Worm (Caenorhabditis elegans): Measurements from ENCODE around the gene smcl-1.

smcl-1 gene

DNA sequence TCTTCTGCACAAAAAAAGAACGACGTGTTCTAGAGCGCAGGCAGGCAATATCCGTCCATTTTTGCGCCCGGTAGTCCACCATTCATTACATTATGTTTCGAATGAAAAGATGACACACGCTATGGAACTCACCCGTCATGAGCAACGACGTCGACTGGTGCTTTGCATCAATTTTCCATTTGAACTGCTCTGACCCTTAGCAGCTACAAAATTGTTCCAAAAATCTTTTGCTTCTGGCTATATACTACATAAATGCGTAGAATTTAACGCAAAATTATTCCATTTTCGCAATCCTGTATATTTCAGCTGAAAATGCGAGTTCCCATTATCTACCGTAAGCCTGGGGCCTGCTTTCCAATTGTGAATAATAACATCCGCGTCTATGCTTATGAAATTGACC, 34.9 kb upstream of the smcl-1 start, which contains the start of gene T04F8.3:
Gene T04F8.3 (plus strand): TSS at position 301 of the 400 bp plus-strand sequence.
- no peak for TF ChIP-seq snpc-4 (tag; optimal IDR thresholded peaks at IDR 0.05)
- TF ChIP-seq fkh-2 (tag; optimal IDR thresholded peaks at IDR 0.05): no peak
- TF ChIP-seq R02D3.7 (tag; optimal IDR thresholded peaks at IDR 0.05): no peak
- no peak for TF ChIP-seq pha-4 (tag; optimal IDR thresholded peaks at IDR 0.05)
- no peak for TF ChIP-seq egl-5 (tag; optimal IDR thresholded peaks at IDR 0.05)
- no peak for TF ChIP-seq pqm-1 (tag; optimal IDR thresholded peaks at IDR 0.05)
- no peak for TF ChIP-seq ceh-28 (tag; optimal IDR thresholded peaks at IDR 0.05)
- no peak for TF ChIP-seq aly-2 (tag; optimal IDR thresholded peaks at IDR 0.05)
- TF ChIP-seq fos-1 (tag; optimal IDR thresholded peaks at IDR 0.05): no peak
- TF ChIP-seq lin-15B (tag; optimal IDR thresholded peaks at IDR 0.05): no peak
- no peak for TF ChIP-seq daf-12 (tag; optimal IDR thresholded peaks at IDR 0.05)
- TF ChIP-seq nhr-23 (tag; optimal IDR thresholded peaks at IDR 0.05): no peak
- TF ChIP-seq nhr-28 (tag; optimal IDR thresholded peaks at IDR 0.05): no peak
- TF ChIP-seq nhr-25 (tag; optimal IDR thresholded peaks at IDR 0.05): no peak
- no peak for TF ChIP-seq nhr-67 (tag; optimal IDR thresholded peaks at IDR 0.05)

DNA sequence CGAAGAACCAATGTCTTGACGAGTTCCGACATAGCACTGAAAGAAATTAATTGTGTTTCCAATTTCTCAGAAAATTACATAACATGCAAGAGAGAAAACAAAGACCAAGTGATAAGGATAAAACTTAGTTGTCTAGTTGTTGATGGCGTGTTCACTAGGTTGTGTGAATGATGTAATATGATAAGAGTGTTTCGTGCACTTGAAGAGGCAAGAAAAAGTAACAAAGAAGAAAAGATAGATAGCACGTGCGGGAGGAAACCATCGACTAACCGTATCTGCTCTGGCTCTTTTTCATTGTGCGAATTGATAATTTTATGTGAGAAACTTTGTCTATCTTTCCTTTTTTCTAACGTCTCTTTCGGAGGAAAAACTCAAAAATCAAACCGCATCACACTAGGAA, 31.6 kb upstream of the smcl-1 start, which contains the start of gene sfxn-1.5:
Gene sfxn-1.5 (minus strand): TSS at position 36 of the 400 bp plus-strand sequence.
- TF ChIP-seq pha-4 (tag; optimal IDR thresholded peaks at IDR 0.05): peak; percentile 66
- TF ChIP-seq unc-39 (tag; optimal IDR thresholded peaks at IDR 0.05): no peak
- TF ChIP-seq nhr-23 (tag; optimal IDR thresholded peaks at IDR 0.05): no peak
- no peak for TF ChIP-seq eor-1 (tag; optimal IDR thresholded peaks at IDR 0.05)
- no peak for TF ChIP-seq nhr-237 (tag; optimal IDR thresholded peaks at IDR 0.05)
- TF ChIP-seq ztf-11 (tag; optimal IDR thresholded peaks at IDR 0.05): no peak
- TF ChIP-seq elt-2 (tag; optimal IDR thresholded peaks at IDR 0.05): peak; percentile 99
- peak; percentile 98 for TF ChIP-seq pqm-1 (tag; optimal IDR thresholded peaks at IDR 0.05)
- TF ChIP-seq egl-27 (tag; optimal IDR thresholded peaks at IDR 0.05): no peak
- TF ChIP-seq nhr-12 (tag; optimal IDR thresholded peaks at IDR 0.05): no peak
- TF ChIP-seq fos-1 (tag; optimal IDR thresholded peaks at IDR 0.05): no peak
- TF ChIP-seq mdl-1 (tag; optimal IDR thresholded peaks at IDR 0.05): peak; percentile 69
- peak; percentile 68 for TF ChIP-seq jun-1 (tag; optimal IDR thresholded peaks at IDR 0.05)
- TF ChIP-seq daf-12 (tag; optimal IDR thresholded peaks at IDR 0.05): no peak
- TF ChIP-seq fkh-2 (tag; optimal IDR thresholded peaks at IDR 0.05): no peak
- no peak for TF ChIP-seq snpc-4 (tag; optimal IDR thresholded peaks at IDR 0.05)
- no peak for TF ChIP-seq tbx-2 (tag; optimal IDR thresholded peaks at IDR 0.05)
- no peak for TF ChIP-seq ztf-4 (tag; optimal IDR thresholded peaks at IDR 0.05)
- no peak for TF ChIP-seq nhr-76 (tag; optimal IDR thresholded peaks at IDR 0.05)
- no peak for TF ChIP-seq sea-2 (GFP tag; optimal IDR thresholded peaks at IDR 0.05)
- TF ChIP-seq ceh-16 (tag; optimal IDR thresholded peaks at IDR 0.05): no peak
- TF ChIP-seq elt-3 (tag; optimal IDR thresholded peaks at IDR 0.05): peak in 1 of 3 experiments; percentile 38

ce11 chrX:11662069-11662468, 31.2 kb upstream of the smcl-1 start:
- TF ChIP-seq pha-4 (tag; optimal IDR thresholded peaks at IDR 0.05): peak; percentile 45
- no peak for TF ChIP-seq lsy-12 (tag; optimal IDR thresholded peaks at IDR 0.05)

DNA sequence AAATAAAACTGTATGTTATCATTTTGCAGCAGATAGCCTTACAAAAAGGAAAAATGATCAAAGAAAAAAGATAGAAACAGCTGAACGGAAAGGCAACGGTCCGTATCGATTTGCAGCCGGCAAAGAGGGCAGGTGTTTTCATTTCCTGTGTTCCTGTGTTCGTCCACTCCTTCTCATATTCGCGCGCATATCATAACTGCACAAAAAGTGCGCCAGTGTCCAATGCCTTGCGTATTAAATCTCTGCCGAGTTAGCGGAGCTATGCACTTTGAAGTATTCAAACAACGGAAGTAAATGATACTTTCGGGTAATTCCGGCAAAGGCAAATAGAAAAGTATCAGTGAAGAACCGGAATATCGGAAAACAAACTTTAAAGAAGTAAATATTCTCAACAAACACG, 30.7 kb upstream of the smcl-1 start:
- no peak for TF ChIP-seq ceh-9 (tag; optimal IDR thresholded peaks at IDR 0.05)
- peak; percentile 4 for TF ChIP-seq pha-4 (tag; optimal IDR thresholded peaks at IDR 0.05)
- TF ChIP-seq jun-1 (tag; optimal IDR thresholded peaks at IDR 0.05): no peak
- peak; percentile 16 for TF ChIP-seq hmg-11 (tag; optimal IDR thresholded peaks at IDR 0.05)
- peak; percentile 7 for TF ChIP-seq ceh-28 (tag; optimal IDR thresholded peaks at IDR 0.05)
- no peak for TF ChIP-seq fkh-10 (GFP tag; optimal IDR thresholded peaks at IDR 0.05)
- TF ChIP-seq ceh-16 (tag; optimal IDR thresholded peaks at IDR 0.05): no peak
- TF ChIP-seq ztf-11 (tag; optimal IDR thresholded peaks at IDR 0.05): no peak

DNA sequence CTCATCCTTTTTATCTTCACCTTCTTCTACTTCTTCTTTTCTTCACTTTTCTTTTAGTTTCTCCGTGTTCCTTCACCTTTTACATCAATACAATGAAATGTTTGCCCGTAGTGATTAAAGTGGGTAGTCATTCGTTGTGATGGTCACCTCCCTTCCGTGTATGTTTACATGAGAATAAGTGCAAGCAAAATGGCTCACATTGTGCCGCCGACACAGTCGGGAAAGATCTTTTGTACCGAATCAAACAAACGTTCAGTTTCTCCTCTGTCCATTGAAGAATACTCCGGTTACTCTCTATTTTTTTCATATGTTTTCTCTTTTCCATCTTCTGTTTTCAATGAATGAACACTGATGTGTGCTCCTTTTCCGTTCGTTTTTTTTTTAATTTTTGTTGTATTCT, 29.1 kb upstream of the smcl-1 start:
- TF ChIP-seq pha-4 (tag; optimal IDR thresholded peaks at IDR 0.05) (peak; percentile 64), tbx-2 (tag; optimal IDR thresholded peaks at IDR 0.05) (no peak), nhr-237 (tag; optimal IDR thresholded peaks at IDR 0.05) (no peak)

All from whole organism, L3 larva.